Worm (Caenorhabditis elegans): Measurements from ENCODE around the gene T23G5.2.

T23G5.2 gene

DNA sequence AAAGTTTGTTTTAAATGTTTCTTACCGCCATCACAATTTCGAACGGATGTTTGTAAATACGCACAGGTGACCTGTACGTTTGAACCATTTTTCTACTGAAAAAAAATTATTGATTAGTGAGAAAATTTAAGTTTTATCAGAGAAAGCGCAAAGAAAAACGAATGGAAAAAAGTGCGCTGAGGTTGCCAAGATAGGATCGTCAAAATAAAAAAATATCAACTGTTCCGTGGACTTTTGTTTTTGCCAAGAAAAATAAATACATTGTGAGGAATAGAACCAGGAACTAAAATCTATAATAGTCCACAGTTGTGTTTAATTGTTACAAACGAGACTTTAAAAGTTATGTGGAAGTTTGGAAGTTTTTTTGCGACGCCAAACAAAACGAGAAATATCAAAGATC, at the start of gene T23G5.2:
TSS of gene T23G5.2 (minus strand) at position 101 of the 400 bp plus-strand sequence.
- TF ChIP-seq nfya-1 (tag; optimal IDR thresholded peaks at IDR 0.05) (no peak), eyg-1 (tag; optimal IDR thresholded peaks at IDR 0.05) (no peak), ceh-9 (tag; optimal IDR thresholded peaks at IDR 0.05) (no peak), ceh-31 (tag; optimal IDR thresholded peaks at IDR 0.05) (no peak), syd-9 (tag; optimal IDR thresholded peaks at IDR 0.05) (no peak), K09A11.1 (tag; optimal IDR thresholded peaks at IDR 0.05; ENCODE audit: insufficient read depth) (no peak), unc-86 (tag; optimal IDR thresholded peaks at IDR 0.05) (no peak), fkh-6 (tag; optimal IDR thresholded peaks at IDR 0.05) (no peak), unc-55 (GFP tag; optimal IDR thresholded peaks at IDR 0.05) (no peak), ets-4 (tag; optimal IDR thresholded peaks at IDR 0.05) (no peak), pax-1 (tag; optimal IDR thresholded peaks at IDR 0.05) (no peak), ceh-45 (GFP tag; IDR thresholded peaks at IDR 0.05) (no peak), hlh-6 (tag; optimal IDR thresholded peaks at IDR 0.05) (no peak), mec-3 (tag; optimal IDR thresholded peaks at IDR 0.05; ENCODE audit: borderline replicate concordance) (no peak), T23F11.4 (GFP tag; optimal IDR thresholded peaks at IDR 0.05) (no peak), ceh-48 (tag; optimal IDR thresholded peaks at IDR 0.05) (no peak)

DNA sequence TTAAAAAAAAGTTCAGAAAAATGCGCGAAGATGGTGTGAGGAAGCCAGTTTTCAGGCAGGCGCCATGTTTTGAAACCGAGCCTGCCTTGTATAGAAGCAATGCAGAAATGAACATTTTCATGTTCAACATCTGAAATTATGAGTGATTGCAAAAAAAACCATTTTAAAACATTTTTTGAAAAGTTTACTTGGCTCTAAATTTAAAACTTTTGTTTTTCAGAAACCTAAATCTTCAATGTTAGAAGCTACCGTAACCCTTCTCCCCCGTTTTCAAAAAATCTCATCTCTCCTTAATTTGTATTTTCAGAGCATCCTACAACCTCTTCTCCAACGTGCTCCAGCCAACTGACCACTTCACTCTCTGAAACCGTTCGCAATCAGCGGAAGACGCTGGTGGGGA, 45.4 kb upstream of the T23G5.2 start, which contains the start of gene fozi-1:
TSS of gene fozi-1 (plus strand) at position 301 of the 400 bp plus-strand sequence.
- TF ChIP-seq ceh-19 (GFP tag; optimal IDR thresholded peaks at IDR 0.05) (no peak), lim-6 (tag; optimal IDR thresholded peaks at IDR 0.05) (no peak), hlh-8 (tag; optimal IDR thresholded peaks at IDR 0.05) (no peak), rnt-1 (tag; optimal IDR thresholded peaks at IDR 0.05) (no peak), ceh-14 (tag; optimal IDR thresholded peaks at IDR 0.05) (no peak), ceh-2 (tag; optimal IDR thresholded peaks at IDR 0.05) (no peak), fkh-10 (GFP tag; optimal IDR thresholded peaks at IDR 0.05) (no peak), elt-4 (tag; optimal IDR thresholded peaks at IDR 0.05) (no peak), unc-55 (GFP tag; optimal IDR thresholded peaks at IDR 0.05) (no peak), ahr-1 (tag; optimal IDR thresholded peaks at IDR 0.05) (no peak), dmd-4 (tag; optimal IDR thresholded peaks at IDR 0.05; ENCODE audit: borderline replicate concordance) (no peak), pat-9 (tag; optimal IDR thresholded peaks at IDR 0.05) (no peak), sox-4 (tag; optimal IDR thresholded peaks at IDR 0.05) (no peak), ceh-48 (tag; optimal IDR thresholded peaks at IDR 0.05) (no peak), nhr-11 (tag; optimal IDR thresholded peaks at IDR 0.05) (no peak), ceh-45 (GFP tag; IDR thresholded peaks at IDR 0.05) (no peak), ceh-34 (tag; optimal IDR thresholded peaks at IDR 0.05) (no peak), ttx-3 (tag; optimal IDR thresholded peaks at IDR 0.05) (no peak)

DNA sequence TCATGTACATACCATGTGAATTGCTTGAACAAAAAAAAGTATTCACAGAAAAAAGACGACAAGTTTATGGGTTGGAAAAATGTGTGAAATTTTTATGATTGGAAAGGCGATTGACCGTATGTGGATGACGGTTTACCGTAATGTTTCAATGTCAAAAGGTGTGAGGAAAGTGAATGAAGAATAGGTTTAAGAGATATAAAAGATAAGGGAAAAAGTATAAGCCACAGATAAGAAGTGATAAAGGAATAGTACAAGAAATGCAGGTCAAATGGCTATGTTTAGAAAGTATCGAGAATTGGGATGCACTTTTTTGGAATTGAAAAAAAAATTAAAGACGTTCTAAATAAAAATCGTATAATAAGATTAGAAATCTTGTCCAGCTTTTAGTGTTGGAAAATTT, 41.7 kb upstream of the T23G5.2 start:
- TF ChIP-seq C08G9.2 (tag; optimal IDR thresholded peaks at IDR 0.05) = no peak
- no peak for TF ChIP-seq eyg-1 (tag; optimal IDR thresholded peaks at IDR 0.05)
- TF ChIP-seq ceh-48 (tag; optimal IDR thresholded peaks at IDR 0.05) = no peak
- no peak for TF ChIP-seq ceh-14 (tag; optimal IDR thresholded peaks at IDR 0.05)
- TF ChIP-seq ceh-19 (GFP tag; optimal IDR thresholded peaks at IDR 0.05) = no peak
- TF ChIP-seq gmeb-2 (tag; optimal IDR thresholded peaks at IDR 0.05) = no peak
- no peak for TF ChIP-seq madf-2 (tag; optimal IDR thresholded peaks at IDR 0.05)
- TF ChIP-seq ceh-18 (tag; optimal IDR thresholded peaks at IDR 0.05) = no peak
- no peak for TF ChIP-seq ceh-34 (tag; optimal IDR thresholded peaks at IDR 0.05)
- no peak for TF ChIP-seq ets-4 (tag; optimal IDR thresholded peaks at IDR 0.05)
- no peak for TF ChIP-seq hlh-8 (tag; optimal IDR thresholded peaks at IDR 0.05)
- no peak for TF ChIP-seq odd-2 (tag; optimal IDR thresholded peaks at IDR 0.05)
- no peak for TF ChIP-seq T23F11.4 (GFP tag; optimal IDR thresholded peaks at IDR 0.05)
- TF ChIP-seq ceh-30 (tag; optimal IDR thresholded peaks at IDR 0.05) = no peak
- no peak for TF ChIP-seq sox-2 (GFP tag; IDR thresholded peaks at IDR 0.05)

DNA sequence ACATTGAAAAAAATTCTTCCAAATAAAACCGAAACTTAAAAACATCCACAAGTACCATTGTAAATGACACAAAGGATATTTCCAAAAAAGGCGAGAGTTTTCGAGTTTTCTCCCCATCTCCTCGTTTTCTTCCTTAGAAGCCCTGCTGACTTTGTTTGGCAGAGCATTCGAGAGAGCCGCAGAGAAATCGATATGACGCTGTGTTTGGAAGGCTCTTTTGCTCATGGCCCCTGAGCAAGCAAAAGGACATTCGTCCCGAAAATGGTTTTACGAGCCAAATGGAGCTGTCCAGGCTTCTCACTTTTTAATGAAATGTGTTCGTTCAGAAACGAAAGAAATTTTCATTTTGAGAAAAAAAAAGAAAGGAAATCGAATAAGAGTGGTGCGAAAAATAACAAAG, 36.0 kb upstream of the T23G5.2 start:
- TF ChIP-seq C08G9.2 (tag; optimal IDR thresholded peaks at IDR 0.05) (no peak), ceh-48 (tag; optimal IDR thresholded peaks at IDR 0.05) (peak; percentile 87)

Data from whole organism, late embryonic.